Fruit fly (Drosophila melanogaster) whole organism, embryonic: ENCODE data around the gene CG33514.

ENCODE experiments used
- C15 ChIP-seq: fragments of 200-800 bp; sonication (Bioruptor generic); IDR thresholded peaks from 3 replicates; pipeline ENCODE4 v1.3.6; 2022; ENCODE audit warnings: missing biosample characterization, missing genetic modification characterization
- CG10321 ChIP-seq: fragments of 200-800 bp; sonication (Bioruptor generic); IDR thresholded peaks from 2 replicates; pipeline ENCODE4 v1.3.6; 2022; ENCODE audit warnings: missing biosample characterization, missing genetic modification characterization
- CG11723 ChIP-seq: fragments of 200-800 bp; sonication (Bioruptor generic); optimal IDR thresholded peaks from 2 replicates; lab custom pipeline; 2017; ENCODE audit warnings: missing biosample characterization, mild to moderate bottlenecking, missing genetic modification characterization
- CG1233 ChIP-seq: fragments of 200-800 bp; sonication (Bioruptor generic); optimal IDR thresholded peaks from 4 replicates; lab custom pipeline; 2018; ENCODE audit warnings: missing biosample characterization, mild to moderate bottlenecking, missing genetic modification characterization
- CG13296 ChIP-seq: fragments of 200-800 bp; sonication (Bioruptor generic); optimal IDR thresholded peaks from 3 replicates; lab custom pipeline; 2018; ENCODE audit warnings: missing biosample characterization, mild to moderate bottlenecking, missing genetic modification characterization
- CG14667 ChIP-seq: fragments of 200-800 bp; sonication (Bioruptor generic); IDR thresholded peaks from 2 replicates; pipeline ENCODE4 v1.3.6; 2022; ENCODE audit warnings: missing biosample characterization, missing genetic modification characterization
- CG15514 ChIP-seq: fragments of 200-800 bp; sonication (Bioruptor generic); optimal IDR thresholded peaks from 3 replicates; lab custom pipeline; 2017; ENCODE audit warnings: missing biosample characterization, missing genetic modification characterization, mild to moderate bottlenecking, moderate library complexity, missing genetic modification reagents
- CG1603 ChIP-seq: fragments of 200-800 bp; sonication (Bioruptor generic); optimal IDR thresholded peaks from 2 replicates; lab custom pipeline; 2019; ENCODE audit warnings: missing biosample characterization, mild to moderate bottlenecking, missing genetic modification characterization, moderate library complexity
- CG1647 ChIP-seq: fragments of 200-800 bp; sonication (Bioruptor generic); optimal IDR thresholded peaks from 3 replicates; lab custom pipeline; 2016; ENCODE audit warnings: missing biosample characterization, missing genetic modification characterization
- CG17802 ChIP-seq: fragments of 200-800 bp; sonication (Bioruptor generic); optimal IDR thresholded peaks from 2 replicates; lab custom pipeline; 2018; ENCODE audit warnings: missing biosample characterization, mild to moderate bottlenecking, missing genetic modification characterization, moderate library complexity
- CG2199 ChIP-seq: fragments of 200-800 bp; sonication (Bioruptor generic); IDR thresholded peaks from 3 replicates; pipeline ENCODE4 v1.3.6; 2022; ENCODE audit warnings: missing biosample characterization, missing genetic modification characterization
- CG31441 ChIP-seq: fragments of 200-800 bp; sonication (Bioruptor generic); IDR thresholded peaks from 2 replicates; pipeline ENCODE4 v1.3.6; 2022; ENCODE audit warnings: missing biosample characterization, missing genetic modification characterization
- CG3281 ChIP-seq: fragments of 200-800 bp; sonication (Bioruptor generic); optimal IDR thresholded peaks from 3 replicates; lab custom pipeline; 2017; ENCODE audit warnings: missing biosample characterization, mild to moderate bottlenecking, missing genetic modification characterization
- CG7839 ChIP-seq: fragments of 200-800 bp; sonication (Bioruptor generic); optimal IDR thresholded peaks from 3 replicates; lab custom pipeline; 2018; ENCODE audit warnings: missing biosample characterization, mild to moderate bottlenecking, missing genetic modification characterization, moderate library complexity
- CG7928 ChIP-seq: fragments of 200-800 bp; sonication (Bioruptor generic); optimal IDR thresholded peaks from 2 replicates; lab custom pipeline; 2017; ENCODE audit warnings: missing biosample characterization, mild to moderate bottlenecking, missing genetic modification characterization
- CG8089 ChIP-seq: fragments of 200-800 bp; sonication (Bioruptor generic); optimal IDR thresholded peaks from 3 replicates; lab custom pipeline; 2016; ENCODE audit warnings: missing biosample characterization, missing genetic modification characterization
- Dip2 ChIP-seq: fragments of 200-800 bp; sonication (Bioruptor generic); IDR thresholded peaks from 2 replicates; pipeline ENCODE4 v1.3.6; 2022; ENCODE audit warnings: missing biosample characterization, missing genetic modification characterization
- Ets65A ChIP-seq: fragments of 200-800 bp; sonication (Bioruptor generic); peaks from one replicate; lab custom pipeline; 2016; ENCODE audit warnings: missing biosample characterization, missing genetic modification characterization
- GATAe ChIP-seq: fragments of 200-800 bp; sonication (Bioruptor generic); conservative IDR thresholded peaks from 2 replicates; pipeline ENCODE4 v1.3.6; 2022; ENCODE audit warnings: missing biosample characterization, missing genetic modification characterization
- HHEX ChIP-seq: fragments of 200-800 bp; sonication (Bioruptor generic); optimal IDR thresholded peaks from 3 replicates; lab custom pipeline; 2017; ENCODE audit warnings: missing biosample characterization, mild to moderate bottlenecking, missing genetic modification characterization, missing genetic modification reagents
- Hey ChIP-seq: fragments of 200-800 bp; sonication (Bioruptor generic); optimal IDR thresholded peaks from 3 replicates; lab custom pipeline; 2018; ENCODE audit warnings: missing biosample characterization, mild to moderate bottlenecking, missing genetic modification characterization
- Hsf ChIP-seq: fragments of 200-800 bp; sonication (Bioruptor generic); optimal IDR thresholded peaks from 3 replicates; lab custom pipeline; 2016; ENCODE audit warnings: missing biosample characterization, missing genetic modification characterization
- MBD-R2 ChIP-seq: fragments of 200-800 bp; sonication (Bioruptor generic); IDR thresholded peaks from 2 replicates; pipeline ENCODE4 v1.3.6; 2022; ENCODE audit warnings: missing biosample characterization, missing genetic modification characterization
- Med ChIP-seq: fragments of 200-800 bp; sonication (Bioruptor generic); peaks from one replicate; lab custom pipeline; 2016; ENCODE audit warnings: missing biosample characterization, missing genetic modification characterization, mild to moderate bottlenecking, inconsistent platforms, moderate library complexity
- NC2β ChIP-seq: fragments of 200-800 bp; sonication (Bioruptor generic); optimal IDR thresholded peaks from 2 replicates; lab custom pipeline; 2016; ENCODE audit warnings: missing biosample characterization, missing genetic modification characterization
- Sry-β ChIP-seq: fragments of 200-800 bp; sonication (Bioruptor generic); optimal IDR thresholded peaks from 2 replicates; lab custom pipeline; 2018; ENCODE audit warnings: missing biosample characterization, mild to moderate bottlenecking, missing genetic modification characterization, moderate library complexity
- Sry-δ ChIP-seq: fragments of 200-800 bp; sonication (Bioruptor generic); optimal IDR thresholded peaks from 2 replicates; lab custom pipeline; 2016; ENCODE audit warnings: missing biosample characterization, missing genetic modification characterization
- YL-1 ChIP-seq: fragments of 200-800 bp; sonication (Bioruptor generic); optimal IDR thresholded peaks from 3 replicates; lab custom pipeline; 2017; ENCODE audit warnings: missing biosample characterization, mild to moderate bottlenecking, missing genetic modification characterization
- bcd ChIP-seq: fragments of 200-800 bp; sonication (Bioruptor generic); optimal IDR thresholded peaks from 2 replicates; lab custom pipeline; 2017; ENCODE audit warnings: missing biosample characterization, mild to moderate bottlenecking, missing genetic modification characterization
- br ChIP-seq: fragments of >200 bp; optimal IDR thresholded peaks from 2 replicates; lab custom pipeline; 2017
- crp ChIP-seq, 2 experiments: fragments of 200-800 bp; sonication (Bioruptor generic); optimal IDR thresholded peaks; 2 replicates in 1 of 2; 3 replicates in 1 of 2; lab custom pipeline; 2017; ENCODE audit warnings: missing biosample characterization in 2 of 2, missing genetic modification characterization in 2 of 2, mild to moderate bottlenecking in 1 of 2, moderate library complexity in 1 of 2
- dan ChIP-seq: fragments of 200-800 bp; sonication (Bioruptor generic); IDR thresholded peaks from 2 replicates; pipeline ENCODE4 v1.3.6; 2022; ENCODE audit warnings: missing biosample characterization, missing genetic modification characterization
- danr ChIP-seq: fragments of 200-800 bp; sonication (Bioruptor generic); IDR thresholded peaks from 2 replicates; pipeline ENCODE4 v1.3.6; 2022; ENCODE audit warnings: missing biosample characterization, missing genetic modification characterization
- dpn ChIP-seq, 2 experiments: fragments of 200-800 bp; sonication (Bioruptor generic); optimal IDR thresholded peaks; 3 replicates each; lab custom pipeline; 2016; ENCODE audit warnings: missing biosample characterization in 2 of 2, missing genetic modification characterization in 2 of 2
- eyg ChIP-seq: fragments of 200-800 bp; sonication (Bioruptor generic); optimal IDR thresholded peaks from 3 replicates; lab custom pipeline; 2016; ENCODE audit warnings: missing biosample characterization, missing genetic modification characterization
- gfzf ChIP-seq: fragments of 200-800 bp; sonication (Bioruptor generic); optimal IDR thresholded peaks from 2 replicates; lab custom pipeline; 2016; ENCODE audit warnings: missing biosample characterization, mild to moderate bottlenecking, missing genetic modification characterization, moderate library complexity
- ind ChIP-seq: fragments of 200-800 bp; sonication (Bioruptor generic); optimal IDR thresholded peaks from 3 replicates; lab custom pipeline; 2016; ENCODE audit warnings: missing biosample characterization, missing genetic modification characterization
- kah ChIP-seq: fragments of 200-800 bp; sonication (Bioruptor generic); optimal IDR thresholded peaks from 2 replicates; lab custom pipeline; 2018; ENCODE audit warnings: missing biosample characterization, mild to moderate bottlenecking, missing genetic modification characterization
- lbe ChIP-seq: fragments of 200-800 bp; sonication (Bioruptor generic); optimal IDR thresholded peaks from 2 replicates; lab custom pipeline; 2016; ENCODE audit warnings: missing biosample characterization, mild to moderate bottlenecking, missing genetic modification characterization
- lilli ChIP-seq: fragments of 200-800 bp; sonication (Bioruptor generic); optimal IDR thresholded peaks from 3 replicates; lab custom pipeline; 2016; ENCODE audit warnings: missing biosample characterization, missing genetic modification characterization
- lmd ChIP-seq: fragments of 200-800 bp; sonication (Bioruptor generic); IDR thresholded peaks from 2 replicates; pipeline ENCODE4 v1.3.6; 2022; ENCODE audit warnings: missing biosample characterization, missing genetic modification characterization
- mirr ChIP-seq: fragments of 200-800 bp; sonication (Bioruptor generic); optimal IDR thresholded peaks from 3 replicates; lab custom pipeline; 2018; ENCODE audit warnings: missing biosample characterization, mild to moderate bottlenecking, missing genetic modification characterization
- oc ChIP-seq: fragments of 200-800 bp; sonication (Bioruptor generic); optimal IDR thresholded peaks from 2 replicates; lab custom pipeline; 2018; ENCODE audit warnings: missing biosample characterization, mild to moderate bottlenecking, missing genetic modification characterization, moderate library complexity
- pan ChIP-seq, 4 experiments: fragments of >200 bp in 3 of 4; fragments of 200-800 bp in 1 of 4; sonication (Bioruptor generic) in 1 of 4; optimal IDR thresholded peaks in 3 of 4; IDR thresholded peaks in 1 of 4; 2 replicates each; pipeline versions ENCODE4 v1.3.6 to Lab custom; 2017 to 2022; ENCODE audit warnings: missing biosample characterization in 2 of 4, missing genetic modification characterization in 2 of 4, mixed read lengths in 1 of 4
- psq ChIP-seq: fragments of 200-800 bp; sonication (Bioruptor generic); optimal IDR thresholded peaks from 2 replicates; lab custom pipeline; 2017; ENCODE audit warnings: missing biosample characterization, missing genetic modification characterization
- shn ChIP-seq: fragments of 200-800 bp; sonication (Bioruptor generic); optimal IDR thresholded peaks from 3 replicates; lab custom pipeline; 2016; ENCODE audit warnings: missing biosample characterization, missing genetic modification characterization
- tap ChIP-seq: fragments of 200-800 bp; optimal IDR thresholded peaks from 3 replicates; lab custom pipeline; 2019; ENCODE audit warnings: missing biosample characterization, mild to moderate bottlenecking, missing genetic modification characterization, moderate library complexity
- trh ChIP-seq: fragments of 200-800 bp; sonication (Bioruptor generic); optimal IDR thresholded peaks from 2 replicates; lab custom pipeline; 2016; ENCODE audit warnings: missing biosample characterization, missing genetic modification characterization
- zen2 ChIP-seq: fragments of 200-800 bp; sonication (Bioruptor generic); IDR thresholded peaks from 3 replicates; pipeline ENCODE4 v1.3.6; 2022; ENCODE audit warnings: missing biosample characterization, missing genetic modification characterization; ENCODE audit not compliant: partially characterized antibody
- zfh1 ChIP-seq: fragments of 200-800 bp; sonication (Bioruptor generic); IDR thresholded peaks from 3 replicates; pipeline ENCODE4 v1.3.6; 2022; ENCODE audit warnings: missing biosample characterization, missing genetic modification characterization

Gene CG33514

dm6 chr3L:4403180-4403769 lies 38.0 kb downstream of the CG33514 start, which contains the start of gene Syx17 (continued):
- TF ChIP-seq CG31441 (peak; percentile 72), CG1603 (tag; lab: Kevin White, UChicago) (peak; percentile 84), lilli (GFP tag; lab: Kevin White, UChicago) (peak; percentile 78), ind (GFP tag; lab: Kevin White, UChicago) (peak; percentile 32), C15 (GFP tag; lab: Robert Waterston, UW) (no peak), Hey (no peak), MBD-R2 (GFP tag; lab: Robert Waterston, UW) (peak; percentile 83), CG11723 (GFP tag; lab: Kevin White, UChicago) (peak; percentile 20), Med (GFP tag; lab: Kevin White, UChicago) (peak; percentile 92), Ets65A (GFP tag; lab: Kevin White, UChicago) (peak; percentile 96), lbe (GFP tag; lab: Kevin White, UChicago) (peak; percentile 52), Sry-β (peak; percentile 35), br (lab: Kevin White, UChicago) (no peak), CG7928 (GFP tag; lab: Kevin White, UChicago) (peak; percentile 58), pan (optimal IDR thresholded peaks at IDR 0.05; lab: Kevin White, UChicago) (no peak), pan (GFP tag; optimal IDR thresholded peaks at IDR 0.05 in 1 of 2, IDR thresholded peaks at IDR 0.05 in 1 of 2) (peak in 1 of 2 experiments; percentile 31), CG17802 (peak; percentile 62), dan (GFP tag; lab: Robert Waterston, UW) (no peak), CG1647 (GFP tag; lab: Kevin White, UChicago) (peak; percentile 20), dpn (GFP tag; optimal IDR thresholded peaks at IDR 0.05; lab: Kevin White, UChicago) (peak; percentile 49 to 64), YL-1 (GFP tag; lab: Kevin White, UChicago) (peak; percentile 84), Sry-δ (peak; percentile 97), mirr (peak; percentile 53), CG13296 (no peak), trh (peak; percentile 23), CG8089 (GFP tag; lab: Kevin White, UChicago) (no peak), HHEX (peak; percentile 2), gfzf (GFP tag; lab: Kevin White, UChicago) (peak; percentile 42), zfh1 (peak; percentile 68), CG15514 (peak; percentile 70), bcd (GFP tag; lab: Kevin White, UChicago) (peak; percentile 51), CG2199 (GFP tag; lab: Robert Waterston, UW) (peak; percentile 59; the same call in 1 of the 3 replicates), Hsf (GFP tag; lab: Kevin White, UChicago) (peak; percentile 58), NC2β (GFP tag; lab: Kevin White, UChicago) (peak; percentile 65), CG10321 (no peak), CG3281 (GFP tag; lab: Kevin White, UChicago) (peak; percentile 63), shn (GFP tag; lab: Kevin White, UChicago) (peak; percentile 38), CG7839 (tag; lab: Kevin White, UChicago) (peak; percentile 65), tap (tag; lab: Kevin White, UChicago) (peak; percentile 27), GATAe (GFP tag; lab: Robert Waterston, UW) (no peak), lmd (peak; percentile 45; the same call in 1 of the 2 replicates), Dip2 (GFP tag; lab: Robert Waterston, UW) (no peak), eyg (GFP tag; lab: Kevin White, UChicago) (peak; percentile 45), crp (GFP tag; optimal IDR thresholded peaks at IDR 0.05; lab: Kevin White, UChicago) (peak in 1 of 2 experiments; percentile 18), danr (peak; percentile 17; the same call in 1 of the 2 replicates), zen2 (GFP tag; lab: Robert Waterston, UW) (peak; percentile 80), kah (GFP tag; lab: Kevin White, UChicago) (no peak), psq (no peak), CG14667 (no peak), oc (peak; percentile 16), CG1233 (GFP tag; lab: Kevin White, UChicago) (peak; percentile 50)
